Worm (Caenorhabditis elegans) whole organism, young adult: ENCODE data around the gene smg-3.

Experiments used
- B0035.1 ChIP-seq: sonication (generic microtip); optimal IDR thresholded peaks from 2 replicates; lab custom pipeline; 2016; ENCODE audit warnings: missing genetic modification characterization, mild to moderate bottlenecking, missing compliant biosample characterization, missing genotype, missing genetic modification reagents
- B0261.1 ChIP-seq: sonication (generic microtip); optimal IDR thresholded peaks from 2 replicates; lab custom pipeline; 2016; ENCODE audit warnings: mild to moderate bottlenecking, missing genetic modification characterization, moderate library complexity, missing compliant biosample characterization
- D2030.7 ChIP-seq: fragments of 200-800 bp; sonication (Bioruptor generic); IDR thresholded peaks from 2 replicates; pipeline ENCODE4 v1.3.6; 2022; ENCODE audit warnings: missing genetic modification reagents, missing genetic modification characterization, missing compliant biosample characterization
- F10E7.11 ChIP-seq: sonication (generic microtip); optimal IDR thresholded peaks from 2 replicates; lab custom pipeline; 2017; ENCODE audit warnings: mild to moderate bottlenecking, missing genetic modification characterization, moderate library complexity, missing compliant biosample characterization
- F49E8.2 ChIP-seq: sonication (generic microtip); optimal IDR thresholded peaks from 3 replicates; lab custom pipeline; 2017; ENCODE audit warnings: missing genetic modification characterization, mild to moderate bottlenecking, missing compliant biosample characterization, antibody characterized with exemption, moderate library complexity; ENCODE audit not compliant: insufficient read depth
- F57A8.1 ChIP-seq: fragments of 200-800 bp; sonication (Bioruptor generic); optimal IDR thresholded peaks from 2 replicates; lab custom pipeline; 2018; ENCODE audit warnings: mild to moderate bottlenecking, missing genetic modification characterization, moderate library complexity, missing compliant biosample characterization
- K12H6.12 ChIP-seq: fragments of 200-800 bp; sonication (Bioruptor generic); optimal IDR thresholded peaks from 2 replicates; lab custom pipeline; 2018; ENCODE audit warnings: mild to moderate bottlenecking, missing genetic modification characterization, missing compliant biosample characterization
- T26A5.8 ChIP-seq: sonication (generic microtip); optimal IDR thresholded peaks from 2 replicates; lab custom pipeline; 2016; ENCODE audit warnings: missing genetic modification characterization, missing compliant biosample characterization
- Y56A3A.18 ChIP-seq: fragments of 200-800 bp; sonication (Bioruptor generic); IDR thresholded peaks from 2 replicates; pipeline ENCODE4 v1.3.6; 2022; ENCODE audit warnings: missing genetic modification reagents, missing genetic modification characterization, missing compliant biosample characterization
- Y67H2A.10 ChIP-seq: fragments of 200-800 bp; sonication (Bioruptor generic); conservative IDR thresholded peaks from 2 replicates; pipeline ENCODE4 v1.3.6; 2022; ENCODE audit warnings: missing genetic modification reagents, missing genetic modification characterization, missing compliant biosample characterization
- Y79H2A.3 ChIP-seq: fragments of 200-800 bp; sonication (Bioruptor generic); conservative IDR thresholded peaks from 2 replicates; pipeline ENCODE4 v1.3.6; 2022; ENCODE audit warnings: missing genetic modification reagents, missing genetic modification characterization, missing compliant biosample characterization
- ZK185.1 ChIP-seq: sonication (generic microtip); optimal IDR thresholded peaks from 2 replicates; lab custom pipeline; 2016; ENCODE audit warnings: mild to moderate bottlenecking, missing genetic modification characterization, missing compliant biosample characterization; ENCODE audit not compliant: poor library complexity, severe bottlenecking
- attf-3 ChIP-seq: fragments of 200-800 bp; sonication (Bioruptor generic); conservative IDR thresholded peaks from 2 replicates; pipeline ENCODE4 v1.3.6; 2022; ENCODE audit warnings: missing genetic modification reagents, missing genetic modification characterization, missing compliant biosample characterization
- attf-5 ChIP-seq: fragments of 200-800 bp; sonication (Bioruptor generic); optimal IDR thresholded peaks from 2 replicates; lab custom pipeline; 2018; ENCODE audit warnings: mild to moderate bottlenecking, missing genetic modification characterization, missing compliant biosample characterization
- cebp-2 ChIP-seq: fragments of 200-800 bp; sonication (Bioruptor generic); IDR thresholded peaks from 2 replicates; pipeline ENCODE4 v1.3.6; 2022; ENCODE audit warnings: missing genetic modification characterization, missing compliant biosample characterization
- ceh-79 ChIP-seq: sonication (generic microtip); optimal IDR thresholded peaks from 2 replicates; lab custom pipeline; 2017; ENCODE audit warnings: mild to moderate bottlenecking, missing genetic modification characterization, missing compliant biosample characterization
- dpff-1 ChIP-seq: sonication (generic microtip); optimal IDR thresholded peaks from 2 replicates; lab custom pipeline; 2017; ENCODE audit warnings: mild to moderate bottlenecking, missing genetic modification characterization, missing compliant biosample characterization
- dpl-1 ChIP-seq: fragments of 150-350 bp; optimal IDR thresholded peaks from 2 replicates; lab custom pipeline; 2014; ENCODE audit warnings: missing biosample characterization, missing genetic modification reagents, missing genetic modification characterization
- efl-1 ChIP-seq: fragments of 150-350 bp; optimal IDR thresholded peaks from 2 replicates; lab custom pipeline; 2014; ENCODE audit warnings: missing biosample characterization, missing genetic modification reagents, missing genetic modification characterization
- egl-18 ChIP-seq: fragments of 200-800 bp; sonication (Bioruptor generic); IDR thresholded peaks from 2 replicates; pipeline ENCODE4 v1.3.6; 2022; ENCODE audit warnings: missing genetic modification reagents, missing genetic modification characterization, missing compliant biosample characterization
- egl-44 ChIP-seq: fragments of 200-800 bp; sonication (Bioruptor generic); IDR thresholded peaks from 2 replicates; pipeline ENCODE4 v1.3.6; 2022; ENCODE audit warnings: missing genetic modification reagents, missing genetic modification characterization, missing compliant biosample characterization
- hlh-12 ChIP-seq: sonication (generic microtip); optimal IDR thresholded peaks from 2 replicates; lab custom pipeline; 2016; ENCODE audit warnings: missing genetic modification characterization, missing compliant biosample characterization
- hmg-1.2 ChIP-seq: fragments of 200-800 bp; sonication (Bioruptor generic); IDR thresholded peaks from 2 replicates; pipeline ENCODE4 v1.3.6; 2022; ENCODE audit warnings: missing genetic modification reagents, missing genetic modification characterization, missing compliant biosample characterization
- hrde-1 ChIP-seq: sonication (generic microtip); optimal IDR thresholded peaks from 2 replicates; lab custom pipeline; 2016; ENCODE audit warnings: missing genetic modification characterization, mild to moderate bottlenecking, missing compliant biosample characterization, moderate library complexity, missing genotype, missing genetic modification reagents, borderline replicate concordance
- hsf-1 ChIP-seq: fragments of 200-800 bp; sonication (Bioruptor generic); IDR thresholded peaks from 2 replicates; pipeline ENCODE4 v1.3.6; 2022; ENCODE audit warnings: missing genetic modification reagents, missing genetic modification characterization, missing compliant biosample characterization
- lin-35 ChIP-seq, 3 experiments: fragments of 150-350 bp in 2 of 3; sonication (generic microtip) in 1 of 3; optimal IDR thresholded peaks; 2 replicates each; lab custom pipeline; 2014 to 2018; ENCODE audit warnings: missing biosample characterization in 3 of 3, missing genetic modification characterization in 3 of 3, missing genetic modification reagents in 3 of 3
- lin-54 ChIP-seq: fragments of 200-800 bp; sonication (Bioruptor generic); optimal IDR thresholded peaks from 2 replicates; lab custom pipeline; 2018; ENCODE audit warnings: mild to moderate bottlenecking, missing genetic modification characterization, missing compliant biosample characterization
- lsl-1 ChIP-seq: fragments of 200-800 bp; sonication (Bioruptor generic); optimal IDR thresholded peaks from 2 replicates; lab custom pipeline; 2018; ENCODE audit warnings: mild to moderate bottlenecking, missing genetic modification characterization, moderate library complexity, missing compliant biosample characterization
- mcd-1 ChIP-seq: fragments of 200-800 bp; sonication (Bioruptor generic); IDR thresholded peaks from 2 replicates; pipeline ENCODE4 v1.3.6; 2022; ENCODE audit warnings: missing genetic modification reagents, missing genetic modification characterization, missing compliant biosample characterization
- nhr-27 ChIP-seq: fragments of 200-800 bp; sonication (Bioruptor generic); optimal IDR thresholded peaks from 2 replicates; lab custom pipeline; 2018; ENCODE audit warnings: mild to moderate bottlenecking, missing genetic modification characterization, moderate library complexity, missing compliant biosample characterization
- nhr-80 ChIP-seq: sonication (generic microtip); optimal IDR thresholded peaks from 2 replicates; lab custom pipeline; 2016; ENCODE audit warnings: missing genetic modification characterization, missing compliant biosample characterization
- rcor-1 ChIP-seq: fragments of 200-800 bp; sonication (Bioruptor generic); IDR thresholded peaks from 2 replicates; pipeline ENCODE4 v1.3.6; 2022; ENCODE audit warnings: missing genetic modification reagents, missing genetic modification characterization, missing compliant biosample characterization
- repo-1 ChIP-seq: sonication (generic microtip); optimal IDR thresholded peaks from 2 replicates; lab custom pipeline; 2017; ENCODE audit warnings: mild to moderate bottlenecking, missing genetic modification characterization, missing compliant biosample characterization
- sdz-38 ChIP-seq: sonication (generic microtip); optimal IDR thresholded peaks from 2 replicates; lab custom pipeline; 2016; ENCODE audit warnings: missing genotype, missing genetic modification characterization, missing compliant biosample characterization
- snpc-1.1 ChIP-seq: sonication (generic microtip); optimal IDR thresholded peaks from 2 replicates; lab custom pipeline; 2017; ENCODE audit warnings: missing genetic modification characterization, mild to moderate bottlenecking, missing compliant biosample characterization, antibody characterized with exemption, moderate library complexity, missing genotype, missing genetic modification reagents; ENCODE audit not compliant: insufficient read depth
- snpc-3.4 ChIP-seq: sonication (generic microtip); optimal IDR thresholded peaks from 2 replicates; lab custom pipeline; 2017; ENCODE audit warnings: missing genetic modification characterization, mild to moderate bottlenecking, missing compliant biosample characterization, antibody characterized with exemption, moderate library complexity, missing genotype, missing genetic modification reagents
- somi-1 ChIP-seq: fragments of 200-800 bp; sonication (Bioruptor generic); optimal IDR thresholded peaks from 2 replicates; lab custom pipeline; 2018; ENCODE audit warnings: mild to moderate bottlenecking, missing genetic modification characterization, missing compliant biosample characterization
- tlf-1 ChIP-seq: fragments of 200-800 bp; sonication (Bioruptor generic); optimal IDR thresholded peaks from 2 replicates; lab custom pipeline; 2018; ENCODE audit warnings: mild to moderate bottlenecking, missing genetic modification characterization, missing compliant biosample characterization
- ztf-25 ChIP-seq: fragments of 200-800 bp; sonication (Bioruptor generic); IDR thresholded peaks from 2 replicates; pipeline ENCODE4 v1.3.6; 2022; ENCODE audit warnings: missing genetic modification reagents, missing genetic modification characterization, missing compliant biosample characterization
- ztf-26 ChIP-seq: sonication (generic microtip); optimal IDR thresholded peaks from 2 replicates; lab custom pipeline; 2017; ENCODE audit warnings: missing genetic modification characterization, missing compliant biosample characterization
- ztf-28 ChIP-seq: fragments of 200-800 bp; sonication (Bioruptor generic); IDR thresholded peaks from 2 replicates; pipeline ENCODE4 v1.3.6; 2022; ENCODE audit warnings: missing genetic modification reagents, missing genetic modification characterization, missing compliant biosample characterization

Gene smg-3

ce11 chrIV:6329339-6329738, 43.6 kb downstream of the smg-3 start, which contains the start of gene seu-1 (continued):
- TF ChIP-seq ZK185.1 = no peak
- TF ChIP-seq Y79H2A.3 (GFP tag; lab: Robert Waterston, UW) = no peak
- no peak for TF ChIP-seq dpff-1
- TF ChIP-seq F10E7.11 (tag; lab: Kevin White, UChicago) = no peak
- no peak for TF ChIP-seq T26A5.8 (tag; lab: Kevin White, UChicago)
- TF ChIP-seq sdz-38 (tag; lab: Kevin White, UChicago) = no peak

ce11 chrIV:6328198-6328597, 44.7 kb downstream of the smg-3 start:
- no peak for TF ChIP-seq nhr-80 (tag; lab: Kevin White, UChicago)
- TF ChIP-seq somi-1 (GFP tag; lab: Kevin White, UChicago) = no peak
- TF ChIP-seq F49E8.2 (tag; lab: Kevin White, UChicago) = no peak
- no peak for TF ChIP-seq attf-3 (GFP tag; lab: Robert Waterston, UW)
- TF ChIP-seq Y67H2A.10 (GFP tag; lab: Robert Waterston, UW) = no peak
- TF ChIP-seq nhr-27 (tag; lab: Kevin White, UChicago) = no peak
- TF ChIP-seq rcor-1 (GFP tag; lab: Robert Waterston, UW) = no peak
- TF ChIP-seq egl-44 (GFP tag; lab: Robert Waterston, UW) = no peak
- no peak for TF ChIP-seq dpl-1
- no peak for TF ChIP-seq hlh-12 (tag; lab: Kevin White, UChicago)
- no peak for TF ChIP-seq Y56A3A.18 (GFP tag; lab: Robert Waterston, UW)
- TF ChIP-seq, all 124 proteins: peak for 0

DNA sequence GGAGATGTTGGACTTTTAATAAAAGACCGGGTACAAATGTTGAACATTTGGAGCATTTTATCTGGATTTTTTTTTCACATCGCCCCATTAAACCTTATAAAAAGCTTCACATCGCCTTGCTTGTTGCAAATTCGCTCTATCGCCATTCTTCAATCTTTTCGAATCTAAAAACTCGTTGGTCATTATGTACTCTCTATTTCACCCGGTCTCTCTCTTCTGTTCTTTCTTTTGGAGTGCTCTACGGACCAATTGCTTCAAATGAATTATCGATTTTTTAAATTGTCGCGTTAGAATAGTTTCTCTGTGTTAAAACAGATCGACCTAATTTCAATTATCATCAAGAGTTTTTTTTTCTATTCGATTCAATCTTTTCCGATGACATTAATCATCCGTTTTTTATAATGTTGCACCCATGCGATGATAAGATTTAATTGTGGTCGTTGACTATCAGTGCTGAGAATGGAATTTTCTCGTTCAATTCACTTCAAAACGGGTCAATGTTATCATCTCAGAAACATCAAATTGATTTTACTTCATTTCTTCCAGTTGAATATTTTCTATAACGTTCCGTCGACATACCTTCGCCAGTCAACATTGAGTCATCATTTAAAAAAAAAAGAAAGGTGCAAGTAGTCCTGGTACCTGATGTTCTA, 45.4 kb downstream of the smg-3 start:
- TF ChIP-seq F57A8.1 (GFP tag; lab: Kevin White, UChicago) = no peak
- no peak for TF ChIP-seq K12H6.12 (tag; lab: Kevin White, UChicago)
- TF ChIP-seq lin-35 (GFP tag; optimal IDR thresholded peaks at IDR 0.05; lab: Kevin White, UChicago) = peak in 1 of 3 experiments; percentile 12
- TF ChIP-seq hmg-1.2 = peak; percentile 27; the same call in 1 of the 2 replicates
- TF ChIP-seq ztf-26 (tag; lab: Kevin White, UChicago) = no peak
- peak; percentile 63 for TF ChIP-seq nhr-80 (tag; lab: Kevin White, UChicago)
- TF ChIP-seq attf-5 (GFP tag; lab: Kevin White, UChicago) = peak; percentile 4
- TF ChIP-seq tlf-1 (GFP tag; lab: Kevin White, UChicago) = no peak
- 0 out of 2 replicates have a peak, but pooled peaks have one; percentile 42 for TF ChIP-seq mcd-1

DNA sequence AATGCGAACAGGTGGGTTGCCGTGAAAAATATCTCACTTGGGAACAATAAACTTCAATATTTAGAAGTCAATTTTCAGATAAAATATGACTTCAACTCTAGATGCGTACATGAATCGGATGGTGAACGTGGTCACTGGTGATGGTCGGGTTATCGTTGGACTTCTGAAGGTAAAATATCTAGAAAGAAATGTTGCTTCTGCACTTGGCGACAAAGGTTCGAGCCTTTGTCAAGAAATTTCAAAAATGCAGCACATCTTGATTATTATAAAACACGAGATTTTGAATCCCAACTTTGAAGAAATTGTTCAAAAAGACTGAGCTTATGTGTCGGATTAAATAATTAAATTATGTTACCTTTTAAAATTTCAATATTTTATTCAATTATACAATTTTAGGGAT, 46.4 kb downstream of the smg-3 start, which contains the start of gene lsm-8:
Gene lsm-8, plus strand, starts transcription at position 79 of the 400 bp plus-strand sequence.
- TF ChIP-seq B0035.1 (tag; lab: Kevin White, UChicago) = no peak
- TF ChIP-seq snpc-1.1 = peak; percentile 4
- peak; percentile 48 for TF ChIP-seq hsf-1 (GFP tag; lab: Robert Waterston, UW)
- TF ChIP-seq snpc-3.4 (tag; lab: Kevin White, UChicago) = peak; percentile 11
- TF ChIP-seq, all 124 proteins: peak for 3

- TF ChIP-seq egl-18 (no peak), ztf-28 (GFP tag; lab: Robert Waterston, UW) (no peak), lin-54 (peak; percentile 31), ztf-25 (GFP tag; lab: Robert Waterston, UW) (no peak), D2030.7 (GFP tag; lab: Robert Waterston, UW) (no peak; the same call in 1 of the 2 replicates), cebp-2 (0 out of 2 replicates have a peak, but pooled peaks have one; percentile 39), Y79H2A.3 (GFP tag; lab: Robert Waterston, UW) (no peak), hrde-1 (tag; lab: Kevin White, UChicago) (no peak), T26A5.8 (tag; lab: Kevin White, UChicago) (peak; percentile 61), repo-1 (tag; lab: Kevin White, UChicago) (no peak), B0261.1 (tag; lab: Kevin White, UChicago) (no peak), lsl-1 (GFP tag; lab: Kevin White, UChicago) (peak; percentile 17), efl-1 (GFP tag; lab: Kevin White, UChicago) (no peak), ceh-79 (peak; percentile 55)
Measured at ce11 chrIV:6325772-6326171, 47.1 kb downstream of the smg-3 start.
